Worm (Caenorhabditis elegans): ENCODE results near the gene pac-1.

pac-1 gene

ce11 chrIII:8446940-8447403 is 47.8 kb upstream of the pac-1 start, which contains the start of gene rpn-3 (continued):
- TF ChIP-seq mml-1 (tag; optimal IDR thresholded peaks at IDR 0.05) (peak; percentile 59), nhr-28 (tag; optimal IDR thresholded peaks at IDR 0.05) (peak; percentile 47), mdl-1 (tag; optimal IDR thresholded peaks at IDR 0.05) (no peak), nhr-23 (tag; optimal IDR thresholded peaks at IDR 0.05) (peak; percentile 98)

ce11 chrIII:8449160-8449807 is 45.5 kb upstream of the pac-1 start, which contains the start of gene mrpl-32:
Gene mrpl-32, plus strand, starts transcription at chrIII:8449757.
- TF ChIP-seq nhr-43 (tag; optimal IDR thresholded peaks at IDR 0.05; ENCODE audit: poor library complexity, severe bottlenecking) (no peak), nfya-1 (tag; optimal IDR thresholded peaks at IDR 0.05; ENCODE audit: insufficient read depth) (peak; percentile 12), egl-27 (tag; optimal IDR thresholded peaks at IDR 0.05) (no peak), nhr-23 (tag; optimal IDR thresholded peaks at IDR 0.05) (no peak), aly-2 (tag; optimal IDR thresholded peaks at IDR 0.05) (no peak), nhr-11 (tag; optimal IDR thresholded peaks at IDR 0.05) (no peak), unc-39 (tag; optimal IDR thresholded peaks at IDR 0.05) (no peak), elt-2 (tag; optimal IDR thresholded peaks at IDR 0.05) (peak; percentile 24), ama-1 (optimal IDR thresholded peaks at IDR 0.05) (peak; percentile 82), pha-4 (tag; optimal IDR thresholded peaks at IDR 0.05) (peak; percentile 51), hmg-11 (tag; optimal IDR thresholded peaks at IDR 0.05) (no peak)

ce11 chrIII:8450494-8450893 is 44.3 kb upstream of the pac-1 start:
- TF ChIP-seq ceh-16 (tag; optimal IDR thresholded peaks at IDR 0.05), result no peak
- TF ChIP-seq ceh-9 (tag; optimal IDR thresholded peaks at IDR 0.05), result no peak
- no peak for TF ChIP-seq ceh-28 (tag; optimal IDR thresholded peaks at IDR 0.05)
- TF ChIP-seq mdl-1 (tag; optimal IDR thresholded peaks at IDR 0.05), result no peak
- TF ChIP-seq fos-1 (tag; optimal IDR thresholded peaks at IDR 0.05), result no peak
- TF ChIP-seq nhr-11 (tag; optimal IDR thresholded peaks at IDR 0.05), result no peak
- TF ChIP-seq egl-5 (tag; optimal IDR thresholded peaks at IDR 0.05), result no peak
- TF ChIP-seq nhr-23 (tag; optimal IDR thresholded peaks at IDR 0.05), result no peak
- no peak for TF ChIP-seq tbx-2 (tag; optimal IDR thresholded peaks at IDR 0.05)
- TF ChIP-seq sea-2 (GFP tag; optimal IDR thresholded peaks at IDR 0.05), result no peak
- no peak for TF ChIP-seq unc-39 (tag; optimal IDR thresholded peaks at IDR 0.05)
- no peak for TF ChIP-seq aly-2 (tag; optimal IDR thresholded peaks at IDR 0.05)
- TF ChIP-seq pha-4 (tag; optimal IDR thresholded peaks at IDR 0.05), result peak; percentile 67
- TF ChIP-seq lin-39 (tag; optimal IDR thresholded peaks at IDR 0.05), result peak; percentile 57
- no peak for TF ChIP-seq pqm-1 (tag; optimal IDR thresholded peaks at IDR 0.05)
- TF ChIP-seq jun-1 (tag; optimal IDR thresholded peaks at IDR 0.05), result no peak
- TF ChIP-seq ztf-11 (tag; optimal IDR thresholded peaks at IDR 0.05), result no peak

ce11 chrIII:8451181-8451580 is 43.6 kb upstream of the pac-1 start:
- TF ChIP-seq lin-39 (tag; optimal IDR thresholded peaks at IDR 0.05) (peak; percentile 52), ceh-16 (tag; optimal IDR thresholded peaks at IDR 0.05) (no peak)

ce11 chrIII:8457605-8458004 is 37.2 kb upstream of the pac-1 start:
- TF ChIP-seq nhr-28 (tag; optimal IDR thresholded peaks at IDR 0.05) (no peak), lsy-12 (tag; optimal IDR thresholded peaks at IDR 0.05) (no peak), ztf-4 (tag; optimal IDR thresholded peaks at IDR 0.05) (no peak), snpc-4 (tag; optimal IDR thresholded peaks at IDR 0.05) (no peak), skn-1 (tag; optimal IDR thresholded peaks at IDR 0.05) (no peak), nhr-76 (tag; optimal IDR thresholded peaks at IDR 0.05) (no peak), egl-5 (tag; optimal IDR thresholded peaks at IDR 0.05) (no peak), fkh-2 (tag; optimal IDR thresholded peaks at IDR 0.05) (no peak), pha-4 (tag; optimal IDR thresholded peaks at IDR 0.05) (no peak), ztf-11 (tag; optimal IDR thresholded peaks at IDR 0.05) (no peak), nhr-25 (tag; optimal IDR thresholded peaks at IDR 0.05) (no peak), mdl-1 (tag; optimal IDR thresholded peaks at IDR 0.05) (no peak)

- TF ChIP-seq nfya-1 (tag; optimal IDR thresholded peaks at IDR 0.05; ENCODE audit: insufficient read depth), result peak; percentile 99
- TF ChIP-seq nhr-77 (tag; optimal IDR thresholded peaks at IDR 0.05), result no peak
These were observed 33.4 kb upstream of the pac-1 start for ce11 chrIII:8461410-8461809.

Measured in whole organism, L3 larva.